Fruit fly (Drosophila melanogaster) whole organism, embryonic: ENCODE data around the gene 5-HT2B.

Experiments used
- Awh ChIP-seq: fragments of 200-800 bp; sonication (Bioruptor generic); IDR thresholded peaks from 2 replicates; pipeline ENCODE4, ENCODE4 v1.3.6; 2022; ENCODE audit warnings: missing biosample characterization, missing genetic modification characterization
- B-H2 ChIP-seq: fragments of 200-800 bp; sonication (Bioruptor generic); optimal IDR thresholded peaks from 2 replicates; lab custom pipeline; 2018; ENCODE audit warnings: missing biosample characterization, mild to moderate bottlenecking, missing genetic modification characterization
- BEAF-32 ChIP-seq: fragments of 200-800 bp; sonication (Bioruptor generic); optimal IDR thresholded peaks from 3 replicates; lab custom pipeline; 2017; ENCODE audit warnings: missing biosample characterization, missing genetic modification characterization, mild to moderate bottlenecking, moderate library complexity, missing genetic modification reagents
- Bgb ChIP-seq: fragments of 200-800 bp; sonication (Bioruptor generic); IDR thresholded peaks from 2 replicates; pipeline ENCODE4 v1.3.6; 2022; ENCODE audit warnings: missing biosample characterization, missing genetic modification characterization; ENCODE audit not compliant: partially characterized antibody
- Bteb2 ChIP-seq: fragments of 200-800 bp; sonication (Bioruptor generic); optimal IDR thresholded peaks from 2 replicates; lab custom pipeline; 2016; ENCODE audit warnings: missing biosample characterization, missing genetic modification characterization
- CG10267 ChIP-seq: fragments of 200-800 bp; sonication (Bioruptor generic); optimal IDR thresholded peaks from 2 replicates; lab custom pipeline; 2018; ENCODE audit warnings: missing biosample characterization, mild to moderate bottlenecking, missing genetic modification characterization, moderate library complexity
- CG13296 ChIP-seq: fragments of 200-800 bp; sonication (Bioruptor generic); optimal IDR thresholded peaks from 3 replicates; lab custom pipeline; 2018; ENCODE audit warnings: missing biosample characterization, mild to moderate bottlenecking, missing genetic modification characterization
- CG13424 ChIP-seq: fragments of 200-800 bp; sonication (Bioruptor generic); optimal IDR thresholded peaks from 2 replicates; lab custom pipeline; 2019; ENCODE audit warnings: missing biosample characterization, mild to moderate bottlenecking, missing genetic modification characterization, moderate library complexity
- CG15269 ChIP-seq: fragments of 200-800 bp; sonication (Bioruptor generic); optimal IDR thresholded peaks from 2 replicates; lab custom pipeline; 2018; ENCODE audit warnings: missing biosample characterization, mild to moderate bottlenecking, missing genetic modification characterization, moderate library complexity
- CG17802 ChIP-seq: fragments of 200-800 bp; sonication (Bioruptor generic); optimal IDR thresholded peaks from 2 replicates; lab custom pipeline; 2018; ENCODE audit warnings: missing biosample characterization, mild to moderate bottlenecking, missing genetic modification characterization, moderate library complexity
- CG17829 ChIP-seq: fragments of 200-800 bp; optimal IDR thresholded peaks from 2 replicates; lab custom pipeline; 2019; ENCODE audit warnings: missing biosample characterization, mild to moderate bottlenecking, missing genetic modification characterization, moderate library complexity
- CG2120 ChIP-seq: fragments of 200-800 bp; sonication (Bioruptor generic); optimal IDR thresholded peaks from 3 replicates; lab custom pipeline; 2016; ENCODE audit warnings: missing biosample characterization, missing genetic modification characterization
- CG2202 ChIP-seq: fragments of 200-800 bp; sonication (Bioruptor generic); optimal IDR thresholded peaks from 2 replicates; lab custom pipeline; 2018; ENCODE audit warnings: missing biosample characterization, mild to moderate bottlenecking, missing genetic modification characterization
- CG2678 ChIP-seq: fragments of 200-800 bp; sonication (Bioruptor generic); optimal IDR thresholded peaks from 3 replicates; lab custom pipeline; 2019; ENCODE audit warnings: missing biosample characterization, mild to moderate bottlenecking, missing genetic modification characterization, moderate library complexity
- CG30020 ChIP-seq: fragments of 200-800 bp; optimal IDR thresholded peaks from 2 replicates; lab custom pipeline; 2019; ENCODE audit warnings: missing biosample characterization, mild to moderate bottlenecking, missing genetic modification characterization, moderate library complexity
- CG33557 ChIP-seq: fragments of 200-800 bp; sonication (Bioruptor generic); optimal IDR thresholded peaks from 2 replicates; lab custom pipeline; 2019; ENCODE audit warnings: missing biosample characterization, mild to moderate bottlenecking, missing genetic modification characterization, moderate library complexity
- CG34376 ChIP-seq: fragments of 200-800 bp; sonication (Bioruptor generic); optimal IDR thresholded peaks from 2 replicates; lab custom pipeline; 2018; ENCODE audit warnings: missing biosample characterization, mild to moderate bottlenecking, missing genetic modification characterization
- CG3847 ChIP-seq: fragments of 200-800 bp; sonication (Bioruptor generic); IDR thresholded peaks from 2 replicates; pipeline ENCODE4 v1.3.6; 2022; ENCODE audit warnings: missing biosample characterization, missing genetic modification characterization
- CG4424 ChIP-seq: fragments of 200-800 bp; sonication (Bioruptor generic); optimal IDR thresholded peaks from 3 replicates; lab custom pipeline; 2016; ENCODE audit warnings: missing biosample characterization, missing genetic modification characterization
- CG7839 ChIP-seq: fragments of 200-800 bp; sonication (Bioruptor generic); optimal IDR thresholded peaks from 3 replicates; lab custom pipeline; 2018; ENCODE audit warnings: missing biosample characterization, mild to moderate bottlenecking, missing genetic modification characterization, moderate library complexity
- CG9727 ChIP-seq: fragments of 200-800 bp; sonication (Bioruptor generic); optimal IDR thresholded peaks from 3 replicates; lab custom pipeline; 2017; ENCODE audit warnings: missing biosample characterization, mild to moderate bottlenecking, missing genetic modification characterization
- CG9817 ChIP-seq: fragments of 200-800 bp; sonication (Bioruptor generic); optimal IDR thresholded peaks from 2 replicates; lab custom pipeline; 2018; ENCODE audit warnings: missing biosample characterization, mild to moderate bottlenecking, missing genetic modification characterization, moderate library complexity
- CG9876 ChIP-seq: fragments of 200-800 bp; sonication (Bioruptor generic); optimal IDR thresholded peaks from 2 replicates; lab custom pipeline; 2016; ENCODE audit warnings: missing biosample characterization, missing genetic modification characterization
- Dbx ChIP-seq: fragments of 200-800 bp; sonication (Bioruptor generic); IDR thresholded peaks from 3 replicates; pipeline ENCODE4 v1.3.6; 2022; ENCODE audit warnings: missing biosample characterization, missing genetic modification characterization
- Eip74EF ChIP-seq, 2 experiments: fragments of 200-800 bp in 1 of 2; fragments of >200 bp in 1 of 2; sonication (Bioruptor generic) in 1 of 2; optimal IDR thresholded peaks; 2 replicates each; lab custom pipeline; 2017 to 2019; ENCODE audit warnings: missing biosample characterization in 2 of 2, missing genetic modification characterization in 2 of 2, mild to moderate bottlenecking in 1 of 2, moderate library complexity in 1 of 2
- Ets97D ChIP-seq: fragments of 200-800 bp; sonication (Bioruptor generic); optimal IDR thresholded peaks from 3 replicates; lab custom pipeline; 2016; ENCODE audit warnings: missing biosample characterization, missing genetic modification characterization
- Gsc ChIP-seq: fragments of 200-800 bp; sonication (Bioruptor generic); IDR thresholded peaks from 2 replicates; pipeline ENCODE4 v1.3.6; 2022; ENCODE audit warnings: missing biosample characterization, missing genetic modification characterization
- HLH4C ChIP-seq: fragments of 200-800 bp; sonication (Bioruptor generic); IDR thresholded peaks from 3 replicates; pipeline ENCODE4 v1.3.6; 2022; ENCODE audit warnings: missing biosample characterization, missing genetic modification characterization; ENCODE audit not compliant: partially characterized antibody
- Hr3 ChIP-seq: fragments of 200-800 bp; sonication (Bioruptor generic); optimal IDR thresholded peaks from 3 replicates; lab custom pipeline; 2016; ENCODE audit warnings: missing biosample characterization, missing genetic modification characterization
- Nf-YA ChIP-seq: fragments of 200-800 bp; sonication (Bioruptor generic); IDR thresholded peaks from 2 replicates; pipeline ENCODE4 v1.3.6; 2022; ENCODE audit warnings: missing biosample characterization, missing genetic modification characterization
- Nf-YB ChIP-seq: fragments of 200-800 bp; sonication (Bioruptor generic); optimal IDR thresholded peaks from 3 replicates; lab custom pipeline; 2019; ENCODE audit warnings: missing biosample characterization, mild to moderate bottlenecking, missing genetic modification characterization, moderate library complexity
- Six4 ChIP-seq: fragments of 200-800 bp; sonication (Bioruptor generic); optimal IDR thresholded peaks from 2 replicates; lab custom pipeline; 2016; ENCODE audit warnings: missing biosample characterization, missing genetic modification characterization
- Ssrp ChIP-seq: fragments of 200-800 bp; sonication (Bioruptor generic); optimal IDR thresholded peaks from 2 replicates; lab custom pipeline; 2018; ENCODE audit warnings: missing biosample characterization, mild to moderate bottlenecking, missing genetic modification characterization, moderate library complexity
- Stat92E ChIP-seq, 3 experiments: fragments of >200 bp in 2 of 3; fragments of 200-800 bp in 1 of 3; sonication (Bioruptor generic) in 1 of 3; optimal IDR thresholded peaks; 2 replicates each; lab custom pipeline; 2017 to 2019; ENCODE audit warnings: missing biosample characterization in 3 of 3, missing genetic modification characterization in 3 of 3, mild to moderate bottlenecking in 1 of 3, moderate library complexity in 1 of 3
- bab2 ChIP-seq: fragments of 200-800 bp; sonication (Bioruptor generic); optimal IDR thresholded peaks from 2 replicates; lab custom pipeline; 2016; ENCODE audit warnings: missing biosample characterization, missing genetic modification characterization
- caup ChIP-seq: fragments of 200-800 bp; sonication (Bioruptor generic); optimal IDR thresholded peaks from 3 replicates; lab custom pipeline; 2017; ENCODE audit warnings: missing biosample characterization, mild to moderate bottlenecking, missing genetic modification characterization, moderate library complexity; ENCODE audit not compliant: severe bottlenecking
- dmrt99B ChIP-seq: fragments of 200-800 bp; sonication (Bioruptor generic); optimal IDR thresholded peaks from 2 replicates; lab custom pipeline; 2018; ENCODE audit warnings: missing biosample characterization, mild to moderate bottlenecking, missing genetic modification characterization, moderate library complexity
- gce ChIP-seq: fragments of 200-800 bp; sonication (Bioruptor generic); IDR thresholded peaks from 3 replicates; pipeline ENCODE4 v1.3.6; 2022; ENCODE audit warnings: missing biosample characterization, missing genetic modification characterization
- gem ChIP-seq: fragments of 200-800 bp; sonication (Bioruptor generic); optimal IDR thresholded peaks from 2 replicates; lab custom pipeline; 2019; ENCODE audit warnings: missing biosample characterization, mild to moderate bottlenecking, missing genetic modification characterization, moderate library complexity
- grn ChIP-seq: fragments of 200-800 bp; sonication (Bioruptor generic); optimal IDR thresholded peaks from 3 replicates; lab custom pipeline; 2017; ENCODE audit warnings: missing biosample characterization, missing genetic modification characterization
- lbe ChIP-seq: fragments of 200-800 bp; sonication (Bioruptor generic); optimal IDR thresholded peaks from 2 replicates; lab custom pipeline; 2016; ENCODE audit warnings: missing biosample characterization, mild to moderate bottlenecking, missing genetic modification characterization
- lilli ChIP-seq: fragments of 200-800 bp; sonication (Bioruptor generic); optimal IDR thresholded peaks from 3 replicates; lab custom pipeline; 2016; ENCODE audit warnings: missing biosample characterization, missing genetic modification characterization
- pb ChIP-seq: fragments of 200-800 bp; sonication (Bioruptor generic); optimal IDR thresholded peaks from 3 replicates; lab custom pipeline; 2016; ENCODE audit warnings: missing biosample characterization, missing genetic modification characterization
- pzg ChIP-seq: fragments of 200-800 bp; sonication (Bioruptor generic); optimal IDR thresholded peaks from 3 replicates; lab custom pipeline; 2018; ENCODE audit warnings: missing biosample characterization, mild to moderate bottlenecking, missing genetic modification characterization, moderate library complexity
- row ChIP-seq: fragments of 200-800 bp; sonication (Bioruptor generic); IDR thresholded peaks from 3 replicates; pipeline ENCODE4 v1.3.6; 2022; ENCODE audit warnings: missing biosample characterization, missing genetic modification characterization
- slbo ChIP-seq: fragments of 200-800 bp; sonication (Bioruptor generic); IDR thresholded peaks from 2 replicates; pipeline ENCODE4 v1.3.6; 2022; ENCODE audit warnings: missing biosample characterization, missing genetic modification characterization
- tap ChIP-seq: fragments of 200-800 bp; optimal IDR thresholded peaks from 3 replicates; lab custom pipeline; 2019; ENCODE audit warnings: missing biosample characterization, mild to moderate bottlenecking, missing genetic modification characterization, moderate library complexity
- unc-4 ChIP-seq: fragments of 200-800 bp; sonication (Bioruptor generic); IDR thresholded peaks from 2 replicates; pipeline ENCODE4 v1.3.6; 2022; ENCODE audit warnings: missing biosample characterization, missing genetic modification characterization; ENCODE audit not compliant: partially characterized antibody
- z ChIP-seq: fragments of 200-800 bp; sonication (Bioruptor generic); IDR thresholded peaks from 3 replicates; pipeline ENCODE4 v1.3.6; 2022; ENCODE audit warnings: missing biosample characterization, missing genetic modification characterization

The 5-HT2B gene

DNA sequence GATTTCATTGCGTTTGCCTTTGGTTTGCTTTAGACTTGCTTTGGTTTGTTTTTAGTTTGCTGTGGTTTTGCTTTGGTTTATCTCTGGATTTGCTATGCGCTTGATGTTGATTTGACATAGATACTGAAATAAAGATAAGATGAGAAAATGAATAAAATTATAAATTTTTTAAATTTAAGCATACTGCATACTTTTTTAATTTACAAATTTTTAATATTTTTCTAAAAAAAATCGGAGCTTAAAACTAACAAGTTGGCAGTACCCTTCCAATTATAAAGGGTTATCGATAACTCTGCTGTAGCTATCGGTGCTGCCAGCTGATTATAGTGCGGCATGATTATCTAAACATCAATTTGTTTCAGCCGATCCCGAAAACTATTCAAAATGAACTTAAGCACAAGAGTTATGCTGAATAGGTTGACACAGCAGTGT lies 95.8 kb downstream of the 5-HT2B start, which contains the start of gene mRpL19 (continued):
- no peak for TF ChIP-seq gce (GFP tag; lab: Robert Waterston, UW)
- no peak for TF ChIP-seq CG3847 (GFP tag; lab: Robert Waterston, UW)
- TF ChIP-seq z (GFP tag; lab: Robert Waterston, UW), result no peak
- TF ChIP-seq CG9817 (tag; lab: Kevin White, UChicago), result peak; percentile 31
- TF ChIP-seq CG13424 (tag; lab: Kevin White, UChicago), result peak; percentile 71
- peak; percentile 45 for TF ChIP-seq lilli (GFP tag; lab: Kevin White, UChicago)
- peak; percentile 70 for TF ChIP-seq gem (tag; lab: Kevin White, UChicago)
- peak; percentile 0 for TF ChIP-seq caup (GFP tag; lab: Kevin White, UChicago)
- peak; percentile 56 for TF ChIP-seq B-H2 (GFP tag; lab: Kevin White, UChicago)
- TF ChIP-seq unc-4 (GFP tag; lab: Robert Waterston, UW), result peak; percentile 70
- peak; percentile 69 for TF ChIP-seq CG13296 (GFP tag; lab: Kevin White, UChicago)
- TF ChIP-seq CG10267 (tag; lab: Kevin White, UChicago), result peak; percentile 68
- TF ChIP-seq CG2120 (GFP tag; lab: Kevin White, UChicago), result peak; percentile 45
- peak; percentile 18 for TF ChIP-seq Hr3 (GFP tag; lab: Kevin White, UChicago)
- peak; percentile 6 for TF ChIP-seq Bteb2 (GFP tag; lab: Kevin White, UChicago)
- peak; percentile 21 for TF ChIP-seq CG34376 (GFP tag; lab: Kevin White, UChicago)
- TF ChIP-seq CG2202, result peak; percentile 11
- peak; percentile 60 for TF ChIP-seq CG30020
- TF ChIP-seq Nf-YB, result peak; percentile 37
- TF ChIP-seq CG9727 (GFP tag; lab: Kevin White, UChicago), result peak; percentile 26
- TF ChIP-seq pzg (GFP tag; lab: Kevin White, UChicago), result peak; percentile 48
- TF ChIP-seq HLH4C (GFP tag; lab: Robert Waterston, UW), result peak; percentile 67
- TF ChIP-seq BEAF-32 (GFP tag; lab: Kevin White, UChicago), result peak; percentile 54
- TF ChIP-seq Eip74EF (GFP tag; optimal IDR thresholded peaks at IDR 0.05; lab: Kevin White, UChicago), result peak in 1 of 2 experiments; percentile 25
- TF ChIP-seq CG17802, result no peak
- TF ChIP-seq CG7839 (tag; lab: Kevin White, UChicago), result peak; percentile 42
- TF ChIP-seq CG2678, result peak; percentile 63
- peak; percentile 33 for TF ChIP-seq dmrt99B (tag; lab: Kevin White, UChicago)
- TF ChIP-seq Six4 (GFP tag; lab: Kevin White, UChicago), result peak; percentile 5
- no peak for TF ChIP-seq Dbx (GFP tag; lab: Robert Waterston, UW)
- TF ChIP-seq Ets97D (GFP tag; lab: Kevin White, UChicago), result peak; percentile 9
- peak; percentile 22; the same call in 1 of the 2 replicates for TF ChIP-seq slbo (GFP tag; lab: Robert Waterston, UW)
- peak; percentile 59 for TF ChIP-seq tap
- TF ChIP-seq pb (GFP tag; lab: Kevin White, UChicago), result no peak
- peak; percentile 69 for TF ChIP-seq CG17829 (tag; lab: Kevin White, UChicago)
- TF ChIP-seq CG4424 (GFP tag; lab: Kevin White, UChicago), result peak; percentile 41
- TF ChIP-seq Stat92E (GFP tag; optimal IDR thresholded peaks at IDR 0.05; lab: Kevin White, UChicago), result no peak
- TF ChIP-seq Awh (GFP tag; lab: Robert Waterston, UW), result no peak
- peak; percentile 72 for TF ChIP-seq Bgb (GFP tag; lab: Robert Waterston, UW)
- peak; percentile 39 for TF ChIP-seq CG33557 (GFP tag; lab: Kevin White, UChicago)
- TF ChIP-seq row (GFP tag; lab: Robert Waterston, UW), result peak; percentile 73
- no peak for TF ChIP-seq CG9876 (GFP tag; lab: Kevin White, UChicago)
- TF ChIP-seq grn (GFP tag; lab: Kevin White, UChicago), result peak; percentile 91
- TF ChIP-seq lbe (GFP tag; lab: Kevin White, UChicago), result peak; percentile 52
- peak; percentile 62 for TF ChIP-seq CG15269 (tag; lab: Kevin White, UChicago)
- TF ChIP-seq Ssrp (tag; lab: Kevin White, UChicago), result peak; percentile 29
- no peak for TF ChIP-seq bab2 (GFP tag; lab: Kevin White, UChicago)
- no peak for TF ChIP-seq Nf-YA (GFP tag; lab: Robert Waterston, UW)
- no peak for TF ChIP-seq Gsc (GFP tag; lab: Robert Waterston, UW)
